Worm (Caenorhabditis elegans) whole organism, L1 larva: ENCODE data around the gene smc-5.

Experiments used
- C04F5.9 ChIP-seq: sonication (generic microtip); optimal IDR thresholded peaks from 2 replicates; lab custom pipeline; 2016; ENCODE audit warnings: missing genetic modification characterization, missing compliant biosample characterization
- F16B12.6 ChIP-seq: fragments of 150-350 bp; optimal IDR thresholded peaks from 2 replicates; lab custom pipeline; 2014; ENCODE audit warnings: missing biosample characterization, missing genetic modification characterization
- aha-1 ChIP-seq: fragments of 150-350 bp; optimal IDR thresholded peaks from 2 replicates; lab custom pipeline; 2014; ENCODE audit warnings: missing biosample characterization, missing genetic modification characterization
- aly-2 ChIP-seq: fragments of 150-350 bp; optimal IDR thresholded peaks from 2 replicates; lab custom pipeline; 2014; ENCODE audit warnings: missing biosample characterization, missing genetic modification characterization
- ama-1 ChIP-seq: fragments of 150-350 bp; optimal IDR thresholded peaks from 2 replicates; lab custom pipeline; 2014
- blmp-1 ChIP-seq: fragments of 150-350 bp; optimal IDR thresholded peaks from 2 replicates; lab custom pipeline; 2014; ENCODE audit warnings: missing biosample characterization, missing genetic modification characterization
- ceh-63 ChIP-seq: fragments of 200-800 bp; sonication (Bioruptor generic); optimal IDR thresholded peaks from 2 replicates; lab custom pipeline; 2018; ENCODE audit warnings: mild to moderate bottlenecking, missing genetic modification characterization, missing compliant biosample characterization
- ceh-8 ChIP-seq: fragments of 200-800 bp; sonication (Bioruptor generic); optimal IDR thresholded peaks from 2 replicates; lab custom pipeline; 2018; ENCODE audit warnings: mild to moderate bottlenecking, missing genetic modification characterization, moderate library complexity, missing compliant biosample characterization
- ceh-82 ChIP-seq, 3 experiments: fragments of 150-350 bp in 1 of 3; sonication (generic microtip) in 2 of 3; optimal IDR thresholded peaks; 2 replicates each; lab custom pipeline; 2014 to 2017; ENCODE audit warnings: missing biosample characterization in 3 of 3, missing genetic modification characterization in 3 of 3
- dpl-1 ChIP-seq, 3 experiments: fragments of 150-350 bp in 2 of 3; sonication (generic microtip) in 1 of 3; optimal IDR thresholded peaks; 2 replicates each; lab custom pipeline; 2014 to 2017; ENCODE audit warnings: missing biosample characterization in 3 of 3, missing genetic modification characterization in 3 of 3, missing genetic modification reagents in 3 of 3
- dsc-1 ChIP-seq: sonication (generic microtip); optimal IDR thresholded peaks from 2 replicates; lab custom pipeline; 2016; ENCODE audit warnings: mild to moderate bottlenecking, missing genetic modification characterization, missing compliant biosample characterization
- efl-3 ChIP-seq: fragments of 200-800 bp; sonication (Bioruptor generic); optimal IDR thresholded peaks from 2 replicates; lab custom pipeline; 2018; ENCODE audit warnings: mild to moderate bottlenecking, missing genetic modification characterization, missing compliant biosample characterization
- egl-13 ChIP-seq: sonication (generic microtip); optimal IDR thresholded peaks from 2 replicates; lab custom pipeline; 2016; ENCODE audit warnings: missing genotype, missing genetic modification reagents, missing genetic modification characterization, missing compliant biosample characterization
- egl-27 ChIP-seq, 2 experiments: fragments of 150-350 bp in 1 of 2; sonication (generic microtip); optimal IDR thresholded peaks; 3 replicates each; lab custom pipeline; 2017 to 2018; ENCODE audit warnings: missing biosample characterization in 2 of 2, missing genetic modification characterization in 2 of 2, missing genetic modification reagents in 2 of 2
- elt-2 ChIP-seq: sonication (generic microtip); optimal IDR thresholded peaks from 2 replicates; lab custom pipeline; 2016; ENCODE audit warnings: missing genetic modification characterization, mild to moderate bottlenecking, inconsistent platforms, missing compliant biosample characterization, missing genetic modification reagents
- fkh-10 ChIP-seq: sonication (generic microtip); optimal IDR thresholded peaks from 2 replicates; lab custom pipeline; 2017; ENCODE audit warnings: missing biosample characterization, missing genetic modification reagents, missing genetic modification characterization
- fkh-4 ChIP-seq: sonication (generic microtip); optimal IDR thresholded peaks from 2 replicates; lab custom pipeline; 2016; ENCODE audit warnings: missing compliant biosample characterization, missing genetic modification characterization, borderline replicate concordance
- fkh-8 ChIP-seq: sonication (generic microtip); optimal IDR thresholded peaks from 2 replicates; lab custom pipeline; 2016; ENCODE audit warnings: mild to moderate bottlenecking, missing genetic modification characterization, missing compliant biosample characterization
- hpl-2 ChIP-seq: fragments of 150-350 bp; optimal IDR thresholded peaks from 2 replicates; lab custom pipeline; 2014; ENCODE audit warnings: missing biosample characterization, missing genetic modification reagents, missing genetic modification characterization
- irx-1 ChIP-seq: sonication (generic microtip); optimal IDR thresholded peaks from 2 replicates; lab custom pipeline; 2016; ENCODE audit warnings: missing genetic modification characterization, missing compliant biosample characterization
- jun-1 ChIP-seq: fragments of 150-350 bp; optimal IDR thresholded peaks from 2 replicates; lab custom pipeline; 2014; ENCODE audit warnings: missing biosample characterization, missing genetic modification reagents, missing genetic modification characterization
- lin-13 ChIP-seq: fragments of 150-350 bp; optimal IDR thresholded peaks from 2 replicates; lab custom pipeline; 2014; ENCODE audit warnings: missing biosample characterization, missing genetic modification reagents, missing genetic modification characterization
- lin-35 ChIP-seq, 2 experiments: fragments of 150-350 bp; optimal IDR thresholded peaks; 2 replicates each; lab custom pipeline; 2014; ENCODE audit warnings: missing biosample characterization in 2 of 2, missing genetic modification characterization in 2 of 2, missing genetic modification reagents in 2 of 2
- lin-39 ChIP-seq: fragments of 150-350 bp; optimal IDR thresholded peaks from 2 replicates; lab custom pipeline; 2014; ENCODE audit warnings: missing biosample characterization, missing genetic modification reagents, missing genetic modification characterization
- lir-3 ChIP-seq: sonication (generic microtip); optimal IDR thresholded peaks from 2 replicates; lab custom pipeline; 2016; ENCODE audit warnings: mild to moderate bottlenecking, missing genetic modification characterization, moderate library complexity, missing compliant biosample characterization; ENCODE audit not compliant: poor library complexity
- lsy-2 ChIP-seq, 2 experiments: fragments of 150-350 bp; optimal IDR thresholded peaks; 2 replicates each; lab custom pipeline; 2014; ENCODE audit warnings: missing biosample characterization in 2 of 2, missing genetic modification characterization in 2 of 2
- mab-9 ChIP-seq: fragments of 200-800 bp; sonication (Bioruptor generic); IDR thresholded peaks from 2 replicates; pipeline ENCODE4 v1.3.6; 2022; ENCODE audit warnings: missing genetic modification reagents, missing genetic modification characterization, missing compliant biosample characterization
- mef-2 ChIP-seq: fragments of 150-350 bp; optimal IDR thresholded peaks from 2 replicates; lab custom pipeline; 2014; ENCODE audit warnings: missing biosample characterization, missing genetic modification characterization
- nhr-11 ChIP-seq: fragments of 150-350 bp; optimal IDR thresholded peaks from 2 replicates; lab custom pipeline; 2014; ENCODE audit warnings: missing biosample characterization, missing genetic modification characterization
- nhr-12 ChIP-seq: sonication (generic microtip); optimal IDR thresholded peaks from 2 replicates; lab custom pipeline; 2017; ENCODE audit warnings: missing biosample characterization, missing genetic modification characterization
- nhr-19 ChIP-seq: fragments of 200-800 bp; sonication (Bioruptor generic); conservative IDR thresholded peaks from 2 replicates; pipeline ENCODE4 v1.3.6; 2022; ENCODE audit warnings: missing genetic modification characterization, missing compliant biosample characterization
- nhr-237 ChIP-seq: fragments of 150-350 bp; optimal IDR thresholded peaks from 2 replicates; lab custom pipeline; 2014; ENCODE audit warnings: missing biosample characterization, missing genetic modification characterization
- nhr-28 ChIP-seq: fragments of 150-350 bp; optimal IDR thresholded peaks from 2 replicates; lab custom pipeline; 2014; ENCODE audit warnings: missing biosample characterization, missing genetic modification characterization
- nhr-47 ChIP-seq: sonication (generic microtip); optimal IDR thresholded peaks from 2 replicates; lab custom pipeline; 2016; ENCODE audit warnings: mild to moderate bottlenecking, missing genetic modification characterization, moderate library complexity, missing compliant biosample characterization
- nhr-76 ChIP-seq: sonication (generic microtip); optimal IDR thresholded peaks from 2 replicates; lab custom pipeline; 2017; ENCODE audit warnings: missing biosample characterization, missing genetic modification characterization
- nhr-84 ChIP-seq: sonication (generic microtip); optimal IDR thresholded peaks from 2 replicates; lab custom pipeline; 2017; ENCODE audit warnings: missing biosample characterization, missing genetic modification characterization
- nhr-90 ChIP-seq: sonication (generic microtip); optimal IDR thresholded peaks from 2 replicates; lab custom pipeline; 2016; ENCODE audit warnings: mild to moderate bottlenecking, missing genetic modification characterization, missing compliant biosample characterization; ENCODE audit not compliant: poor library complexity
- pag-3 ChIP-seq: sonication (generic microtip); optimal IDR thresholded peaks from 2 replicates; lab custom pipeline; 2017; ENCODE audit warnings: missing genetic modification characterization, mild to moderate bottlenecking, missing compliant biosample characterization, antibody characterized with exemption, borderline replicate concordance; ENCODE audit not compliant: insufficient read depth
- pax-3 ChIP-seq: fragments of 200-800 bp; sonication (Bioruptor generic); optimal IDR thresholded peaks from 2 replicates; lab custom pipeline; 2018; ENCODE audit warnings: mild to moderate bottlenecking, missing genetic modification characterization, moderate library complexity, missing compliant biosample characterization
- pqm-1 ChIP-seq: sonication (generic microtip); optimal IDR thresholded peaks from 3 replicates; lab custom pipeline; 2017; ENCODE audit warnings: missing biosample characterization, missing genetic modification characterization
- rnt-1 ChIP-seq: sonication (generic microtip); optimal IDR thresholded peaks from 2 replicates; lab custom pipeline; 2016; ENCODE audit warnings: mild to moderate bottlenecking, missing genetic modification characterization, moderate library complexity, missing compliant biosample characterization
- snpc-4 ChIP-seq: fragments of 150-350 bp; optimal IDR thresholded peaks from 2 replicates; lab custom pipeline; 2014; ENCODE audit warnings: missing biosample characterization, missing genetic modification characterization
- sox-4 ChIP-seq: sonication (generic microtip); optimal IDR thresholded peaks from 2 replicates; lab custom pipeline; 2016; ENCODE audit warnings: missing genetic modification characterization, missing compliant biosample characterization
- swsn-7 ChIP-seq: sonication (generic microtip); optimal IDR thresholded peaks from 2 replicates; lab custom pipeline; 2016; ENCODE audit warnings: missing genetic modification characterization, missing compliant biosample characterization
- tlp-1 ChIP-seq: fragments of 150-350 bp; optimal IDR thresholded peaks from 2 replicates; lab custom pipeline; 2014; ENCODE audit warnings: missing biosample characterization, missing genetic modification characterization
- unc-30 ChIP-seq: sonication (generic microtip); optimal IDR thresholded peaks from 2 replicates; lab custom pipeline; 2017; ENCODE audit warnings: missing biosample characterization, missing genetic modification characterization
- unc-86 ChIP-seq: sonication (generic microtip); optimal IDR thresholded peaks from 2 replicates; lab custom pipeline; 2016; ENCODE audit warnings: missing genetic modification characterization, missing compliant biosample characterization
- vab-15 ChIP-seq: sonication (generic microtip); optimal IDR thresholded peaks from 2 replicates; lab custom pipeline; 2017; ENCODE audit warnings: missing genotype, mild to moderate bottlenecking, missing genetic modification characterization, missing compliant biosample characterization
- xbp-1 ChIP-seq: sonication (generic microtip); optimal IDR thresholded peaks from 2 replicates; lab custom pipeline; 2016; ENCODE audit warnings: missing genetic modification characterization, missing compliant biosample characterization
- zag-1 ChIP-seq: fragments of 150-350 bp; optimal IDR thresholded peaks from 2 replicates; lab custom pipeline; 2014; ENCODE audit warnings: missing biosample characterization, missing genetic modification characterization
- zip-4 ChIP-seq: fragments of 200-800 bp; sonication (Bioruptor generic); optimal IDR thresholded peaks from 2 replicates; lab custom pipeline; 2018; ENCODE audit warnings: mild to moderate bottlenecking, missing genetic modification characterization, moderate library complexity, missing compliant biosample characterization
- ztf-11 ChIP-seq, 2 experiments: sonication (generic microtip); optimal IDR thresholded peaks; 2 replicates each; lab custom pipeline; 2016 to 2017; ENCODE audit warnings: missing genetic modification characterization in 2 of 2, missing biosample characterization in 1 of 2, missing compliant biosample characterization in 1 of 2

smc-5 gene

DNA sequence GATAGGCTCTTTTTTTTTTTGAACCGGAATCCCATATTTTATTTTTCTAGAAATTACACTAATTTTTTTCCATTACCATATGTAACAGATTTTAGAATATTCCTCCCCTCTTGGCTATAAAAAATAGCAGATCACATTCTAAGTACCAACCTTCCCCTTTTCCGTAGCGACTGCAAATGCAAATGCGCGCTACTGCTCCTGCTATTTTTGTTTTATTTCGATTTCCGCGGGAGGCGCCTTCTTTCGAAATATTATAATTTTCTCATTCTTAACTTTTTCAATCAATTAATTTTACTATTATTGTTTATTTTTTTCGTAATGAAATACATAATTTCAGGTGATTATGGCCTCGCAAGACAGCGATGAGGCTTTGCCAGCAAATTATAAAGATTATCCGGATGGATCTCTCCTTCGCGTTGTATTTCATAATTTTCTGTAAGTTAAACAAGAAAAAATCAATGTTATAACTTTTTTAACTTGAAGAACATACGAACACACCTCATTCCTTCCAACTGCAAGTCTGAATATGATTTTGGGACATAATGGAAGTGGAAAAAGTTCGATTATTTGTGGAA lies at the start of gene smc-5:
Gene smc-5, plus strand, starts transcription at position 332 of the 575 bp plus-strand sequence.
- TF ChIP-seq nhr-11 (tag; lab: Kevin White, UChicago) (no peak), ceh-82 (tag; optimal IDR thresholded peaks at IDR 0.05; lab: Kevin White, UChicago) (peak in 2 of 3 experiments; percentile 37 to 79), xbp-1 (tag; lab: Kevin White, UChicago) (peak; percentile 56), nhr-47 (tag; lab: Kevin White, UChicago) (peak; percentile 73), rnt-1 (tag; lab: Kevin White, UChicago) (peak; percentile 82), aha-1 (tag; lab: Kevin White, UChicago) (no peak), lsy-2 (tag; optimal IDR thresholded peaks at IDR 0.05; lab: Kevin White, UChicago) (peak; percentile 71 to 94), ceh-8 (GFP tag; lab: Kevin White, UChicago) (no peak), ama-1 (no peak), irx-1 (tag; lab: Kevin White, UChicago) (no peak), fkh-8 (tag; lab: Kevin White, UChicago) (peak; percentile 75), nhr-19 (GFP tag; lab: Robert Waterston, UW) (peak; percentile 56), pag-3 (tag; lab: Kevin White, UChicago) (no peak), ceh-63 (GFP tag; lab: Kevin White, UChicago) (no peak), pax-3 (tag; lab: Kevin White, UChicago) (peak; percentile 53), nhr-90 (tag; lab: Kevin White, UChicago) (peak; percentile 60), lir-3 (peak; percentile 73), nhr-12 (tag; lab: Kevin White, UChicago) (no peak), egl-13 (tag; lab: Kevin White, UChicago) (no peak), vab-15 (tag; lab: Kevin White, UChicago) (peak; percentile 60), swsn-7 (tag; lab: Kevin White, UChicago) (peak; percentile 59), aly-2 (tag; lab: Kevin White, UChicago) (peak; percentile 28), sox-4 (peak; percentile 16), mef-2 (peak; percentile 51), dsc-1 (tag; lab: Kevin White, UChicago) (peak; percentile 39), fkh-4 (no peak), pqm-1 (tag; lab: Kevin White, UChicago) (no peak), snpc-4 (tag; lab: Kevin White, UChicago) (peak; percentile 63), efl-3 (GFP tag; lab: Kevin White, UChicago) (no peak), unc-30 (tag; lab: Kevin White, UChicago) (no peak), unc-86 (tag; lab: Kevin White, UChicago) (peak; percentile 49), zag-1 (tag; lab: Kevin White, UChicago) (no peak), dpl-1 (GFP tag; optimal IDR thresholded peaks at IDR 0.05; lab: Kevin White, UChicago) (peak; percentile 82 to 91 (median 84)), zip-4 (GFP tag; lab: Kevin White, UChicago) (no peak), tlp-1 (tag; lab: Kevin White, UChicago) (no peak), lin-35 (GFP tag; optimal IDR thresholded peaks at IDR 0.05; lab: Kevin White, UChicago) (peak; percentile 84 to 94), elt-2 (tag; lab: Kevin White, UChicago) (no peak), mab-9 (GFP tag; lab: Robert Waterston, UW) (no peak), fkh-10 (GFP tag; lab: Kevin White, UChicago) (peak; percentile 24), blmp-1 (tag; lab: Kevin White, UChicago) (peak; percentile 71), jun-1 (tag; lab: Kevin White, UChicago) (peak; percentile 32), egl-27 (tag; optimal IDR thresholded peaks at IDR 0.05; lab: Kevin White, UChicago) (no peak), nhr-76 (tag; lab: Kevin White, UChicago) (no peak), hpl-2 (peak; percentile 8), nhr-28 (no peak), nhr-237 (no peak), lin-13 (peak; percentile 41), C04F5.9 (tag; lab: Kevin White, UChicago) (no peak), nhr-84 (tag; lab: Kevin White, UChicago) (no peak), F16B12.6 (tag; lab: Kevin White, UChicago) (peak; percentile 65), lin-39 (tag; lab: Kevin White, UChicago) (no peak), ztf-11 (tag; optimal IDR thresholded peaks at IDR 0.05; lab: Kevin White, UChicago) (peak in 1 of 2 experiments; percentile 48)
